Worm (Caenorhabditis elegans) whole organism, L4 larva: ENCODE measurements around the gene aqp-8.

Source experiments
- F10B5.3 ChIP-seq: sonication (generic microtip); optimal IDR thresholded peaks from 2 replicates; lab custom pipeline; 2016; ENCODE audit warnings: mild to moderate bottlenecking, missing genetic modification characterization, missing compliant biosample characterization
- F37D6.2 ChIP-seq: sonication (generic microtip); optimal IDR thresholded peaks from 2 replicates; lab custom pipeline; 2016; ENCODE audit warnings: mild to moderate bottlenecking, missing genetic modification characterization, missing compliant biosample characterization
- F44E2.7 ChIP-seq: fragments of 200-800 bp; sonication (Bioruptor generic); IDR thresholded peaks from 2 replicates; pipeline ENCODE4 v2.1.2; 2022; ENCODE audit warnings: missing genetic modification characterization, missing compliant biosample characterization
- Y75B8A.6 ChIP-seq: fragments of 200-800 bp; sonication (Bioruptor generic); IDR thresholded peaks from 2 replicates; pipeline ENCODE4 v1.3.6; 2022; ENCODE audit warnings: missing genetic modification reagents, missing genetic modification characterization, missing compliant biosample characterization
- ceh-62 ChIP-seq: sonication (generic microtip); optimal IDR thresholded peaks from 2 replicates; lab custom pipeline; 2017; ENCODE audit warnings: missing biosample characterization, missing genetic modification characterization
- ctbp-1 ChIP-seq: fragments of 200-800 bp; sonication (Bioruptor generic); IDR thresholded peaks from 2 replicates; pipeline ENCODE4 v1.3.6; 2022; ENCODE audit warnings: missing genetic modification reagents, missing genetic modification characterization, missing compliant biosample characterization
- daf-12 ChIP-seq: fragments of 150-350 bp; optimal IDR thresholded peaks from 2 replicates; lab custom pipeline; 2014; ENCODE audit warnings: missing biosample characterization, missing genetic modification reagents, missing genetic modification characterization
- daf-16 ChIP-seq, 3 experiments: sonication (generic microtip); optimal IDR thresholded peaks; 2 replicates each; lab custom pipeline; 2016 to 2017; ENCODE audit warnings: missing genetic modification characterization in 3 of 3, missing genetic modification reagents in 3 of 3, mild to moderate bottlenecking in 2 of 3, missing compliant biosample characterization in 2 of 3, missing biosample characterization in 1 of 3, moderate library complexity in 1 of 3
- daf-8 ChIP-seq: fragments of 200-800 bp; sonication (Bioruptor generic); IDR thresholded peaks from 2 replicates; pipeline ENCODE4 v1.3.6; 2022; ENCODE audit warnings: missing genetic modification characterization, missing compliant biosample characterization
- dmd-8 ChIP-seq: fragments of 200-800 bp; sonication (Bioruptor generic); IDR thresholded peaks from 2 replicates; pipeline ENCODE4 v1.3.6; 2022; ENCODE audit warnings: missing genetic modification characterization, missing compliant biosample characterization
- dpl-1 ChIP-seq: fragments of 150-350 bp; optimal IDR thresholded peaks from 2 replicates; lab custom pipeline; 2014; ENCODE audit warnings: missing biosample characterization, missing genetic modification reagents, missing genetic modification characterization
- duxl-1 ChIP-seq: sonication (generic microtip); optimal IDR thresholded peaks from 2 replicates; lab custom pipeline; 2016; ENCODE audit warnings: mild to moderate bottlenecking, missing genetic modification characterization, moderate library complexity, missing compliant biosample characterization; ENCODE audit not compliant: poor library complexity
- dve-1 ChIP-seq: sonication (generic microtip); optimal IDR thresholded peaks from 2 replicates; lab custom pipeline; 2017; ENCODE audit warnings: antibody characterized with exemption, mild to moderate bottlenecking, missing genetic modification characterization, missing compliant biosample characterization; ENCODE audit not compliant: insufficient read depth
- egl-27 ChIP-seq: sonication (generic microtip); optimal IDR thresholded peaks from 3 replicates; lab custom pipeline; 2017; ENCODE audit warnings: missing biosample characterization, missing genetic modification reagents, missing genetic modification characterization
- fos-1 ChIP-seq: fragments of 150-350 bp; optimal IDR thresholded peaks from 2 replicates; lab custom pipeline; 2014; ENCODE audit warnings: missing biosample characterization, missing genetic modification characterization
- hif-1 ChIP-seq, 2 experiments: sonication (generic microtip); optimal IDR thresholded peaks; 2 replicates each; lab custom pipeline; 2016 to 2017; ENCODE audit warnings: missing compliant biosample characterization in 2 of 2, missing genetic modification characterization in 2 of 2, missing genetic modification reagents in 2 of 2, missing genotype in 2 of 2, mild to moderate bottlenecking in 1 of 2
- hlh-11 ChIP-seq: fragments of 200-800 bp; sonication (Bioruptor generic); optimal IDR thresholded peaks from 2 replicates; lab custom pipeline; 2018; ENCODE audit warnings: mild to moderate bottlenecking, missing genetic modification characterization, missing compliant biosample characterization
- hlh-30 ChIP-seq: sonication (generic microtip); optimal IDR thresholded peaks from 2 replicates; lab custom pipeline; 2017; ENCODE audit warnings: antibody characterized with exemption, mild to moderate bottlenecking, missing genetic modification characterization, missing compliant biosample characterization; ENCODE audit not compliant: insufficient read depth
- hmg-1.1 ChIP-seq: fragments of 200-800 bp; sonication (Bioruptor generic); IDR thresholded peaks from 2 replicates; pipeline ENCODE4 v1.3.6; 2022; ENCODE audit warnings: missing genetic modification reagents, missing genetic modification characterization, missing compliant biosample characterization
- lim-7 ChIP-seq: fragments of 200-800 bp; sonication (Bioruptor generic); IDR thresholded peaks from 2 replicates; pipeline ENCODE4 v1.3.6; 2022; ENCODE audit warnings: missing genetic modification characterization, missing compliant biosample characterization
- lin-13 ChIP-seq: fragments of 150-350 bp; optimal IDR thresholded peaks from 2 replicates; lab custom pipeline; 2014; ENCODE audit warnings: missing biosample characterization, missing genetic modification reagents, missing genetic modification characterization
- lin-38 ChIP-seq: fragments of 200-800 bp; sonication (Bioruptor generic); IDR thresholded peaks from 2 replicates; pipeline ENCODE4 v1.3.6; 2022; ENCODE audit warnings: missing genetic modification reagents, missing genetic modification characterization, missing compliant biosample characterization
- lin-39 ChIP-seq: fragments of 150-350 bp; optimal IDR thresholded peaks from 2 replicates; lab custom pipeline; 2014; ENCODE audit warnings: missing biosample characterization, missing genetic modification reagents, missing genetic modification characterization
- lsy-2 ChIP-seq, 2 experiments: fragments of 150-350 bp in 1 of 2; sonication (generic microtip) in 1 of 2; optimal IDR thresholded peaks; 2 replicates each; lab custom pipeline; 2014 to 2017; ENCODE audit warnings: missing biosample characterization in 2 of 2, missing genetic modification characterization in 2 of 2
- madf-9 ChIP-seq: fragments of 200-800 bp; sonication (Bioruptor generic); conservative IDR thresholded peaks from 2 replicates; pipeline ENCODE4 v1.3.6; 2022; ENCODE audit warnings: missing genetic modification reagents, missing genetic modification characterization, missing compliant biosample characterization
- mdl-1 ChIP-seq, 2 experiments: fragments of 150-350 bp in 1 of 2; sonication (generic microtip) in 1 of 2; optimal IDR thresholded peaks; 2 replicates each; lab custom pipeline; 2014 to 2017; ENCODE audit warnings: missing biosample characterization in 2 of 2, missing genetic modification characterization in 2 of 2
- mdt-29 ChIP-seq: fragments of 200-800 bp; sonication (Bioruptor generic); IDR thresholded peaks from 2 replicates; pipeline ENCODE4 v1.3.6; 2022; ENCODE audit warnings: missing genetic modification reagents, missing genetic modification characterization, missing compliant biosample characterization
- mep-1 ChIP-seq: fragments of 150-350 bp; sonication (generic microtip); optimal IDR thresholded peaks from 3 replicates; lab custom pipeline; 2014; ENCODE audit warnings: missing biosample characterization, missing genetic modification characterization
- mes-2 ChIP-seq: sonication (generic microtip); optimal IDR thresholded peaks from 2 replicates; lab custom pipeline; 2016; ENCODE audit warnings: missing genotype, mild to moderate bottlenecking, missing genetic modification characterization, missing compliant biosample characterization; ENCODE audit not compliant: poor library complexity, severe bottlenecking
- mxl-2 ChIP-seq: fragments of 200-800 bp; sonication (Bioruptor generic); conservative IDR thresholded peaks from 2 replicates; pipeline ENCODE4 v1.3.6; 2022; ENCODE audit warnings: missing genetic modification reagents, missing genetic modification characterization, missing compliant biosample characterization
- mxl-3 ChIP-seq: fragments of 200-800 bp; sonication (Bioruptor generic); optimal IDR thresholded peaks from 2 replicates; lab custom pipeline; 2018; ENCODE audit warnings: mild to moderate bottlenecking, missing genetic modification characterization, missing compliant biosample characterization
- nhr-11 ChIP-seq: fragments of 150-350 bp; optimal IDR thresholded peaks from 2 replicates; lab custom pipeline; 2014; ENCODE audit warnings: missing biosample characterization, missing genetic modification characterization
- nhr-28 ChIP-seq: fragments of 150-350 bp; optimal IDR thresholded peaks from 2 replicates; lab custom pipeline; 2014; ENCODE audit warnings: missing biosample characterization, missing genetic modification characterization
- nhr-41 ChIP-seq: fragments of 200-800 bp; sonication (Bioruptor generic); IDR thresholded peaks from 2 replicates; pipeline ENCODE4 v1.3.6; 2022; ENCODE audit warnings: missing genetic modification reagents, missing genetic modification characterization, missing compliant biosample characterization
- nhr-42 ChIP-seq: fragments of 200-800 bp; sonication (Bioruptor generic); IDR thresholded peaks from 2 replicates; pipeline ENCODE4 v1.3.6; 2022; ENCODE audit warnings: missing genetic modification characterization, missing compliant biosample characterization
- nhr-48 ChIP-seq: sonication (generic microtip); optimal IDR thresholded peaks from 2 replicates; lab custom pipeline; 2016; ENCODE audit warnings: mild to moderate bottlenecking, missing genetic modification characterization, missing compliant biosample characterization
- nhr-6 ChIP-seq: fragments of 150-350 bp; optimal IDR thresholded peaks from 2 replicates; lab custom pipeline; 2014; ENCODE audit warnings: missing biosample characterization, missing genetic modification characterization
- nhr-76 ChIP-seq: fragments of 150-350 bp; optimal IDR thresholded peaks from 2 replicates; lab custom pipeline; 2014; ENCODE audit warnings: missing biosample characterization, missing genetic modification characterization
- nhr-77 ChIP-seq: fragments of 150-350 bp; optimal IDR thresholded peaks from 2 replicates; lab custom pipeline; 2014; ENCODE audit warnings: missing biosample characterization, missing genetic modification characterization
- rbr-2 ChIP-seq: sonication (generic microtip); optimal IDR thresholded peaks from 2 replicates; lab custom pipeline; 2016; ENCODE audit warnings: missing genotype, missing genetic modification characterization, missing compliant biosample characterization
- set-16 ChIP-seq: fragments of 200-800 bp; sonication (Bioruptor generic); IDR thresholded peaks from 2 replicates; pipeline ENCODE4 v1.3.6; 2022; ENCODE audit warnings: missing genetic modification reagents, missing genetic modification characterization, missing compliant biosample characterization
- snpc-1.2 ChIP-seq: fragments of 200-800 bp; sonication (Bioruptor generic); IDR thresholded peaks from 2 replicates; pipeline ENCODE4 v1.3.6; 2022; ENCODE audit warnings: missing genetic modification reagents, missing genetic modification characterization, missing compliant biosample characterization
- spr-1 ChIP-seq: sonication (generic microtip); optimal IDR thresholded peaks from 2 replicates; lab custom pipeline; 2016; ENCODE audit warnings: mild to moderate bottlenecking, missing genetic modification characterization, missing compliant biosample characterization
- tag-97 ChIP-seq: fragments of 200-800 bp; sonication (Bioruptor generic); IDR thresholded peaks from 2 replicates; pipeline ENCODE4 v1.3.6; 2022; ENCODE audit warnings: missing genetic modification characterization, missing compliant biosample characterization
- unc-39 ChIP-seq: sonication (generic microtip); optimal IDR thresholded peaks from 2 replicates; lab custom pipeline; 2017; ENCODE audit warnings: missing biosample characterization, missing genetic modification characterization
- unc-62 ChIP-seq, 3 experiments: fragments of 150-350 bp in 1 of 3; sonication (generic microtip); optimal IDR thresholded peaks in 2 of 3; peaks in 1 of 3; 1 replicate in 1 of 3; 2 replicates in 2 of 3; lab custom pipeline; 2014 to 2017; ENCODE audit warnings: missing biosample characterization in 3 of 3, missing genetic modification characterization in 3 of 3, missing genetic modification reagents in 3 of 3, missing genotype in 1 of 3
- zag-1 ChIP-seq: fragments of 150-350 bp; optimal IDR thresholded peaks from 2 replicates; lab custom pipeline; 2014; ENCODE audit warnings: missing biosample characterization, missing genetic modification characterization

Gene aqp-8

ce11 chrX:4700083-4700482 lies 4.7 kb downstream of the aqp-8 start (continued):
- TF ChIP-seq F37D6.2 (no peak), nhr-42 (no peak), spr-1 (tag; lab: Kevin White, UChicago) (no peak), daf-8 (GFP tag; lab: Robert Waterston, UW) (no peak), F44E2.7 (GFP tag; lab: Robert Waterston, UW) (no peak), lin-39 (no peak), ceh-62 (tag; lab: Kevin White, UChicago) (no peak), nhr-76 (no peak), daf-16 (GFP tag; optimal IDR thresholded peaks at IDR 0.05; lab: Kevin White, UChicago) (no peak), daf-16 (tag; optimal IDR thresholded peaks at IDR 0.05; lab: Kevin White, UChicago) (peak; percentile 62), hlh-30 (tag; lab: Kevin White, UChicago) (peak; percentile 23), zag-1 (tag; lab: Kevin White, UChicago) (no peak), nhr-41 (GFP tag; lab: Robert Waterston, UW) (no peak), mdl-1 (tag; optimal IDR thresholded peaks at IDR 0.05; lab: Kevin White, UChicago) (no peak), mep-1 (peak; percentile 8), tag-97 (GFP tag; lab: Robert Waterston, UW) (no peak), snpc-1.2 (GFP tag; lab: Robert Waterston, UW) (no peak), nhr-77 (tag; lab: Kevin White, UChicago) (peak; percentile 72), mxl-3 (GFP tag; lab: Kevin White, UChicago) (no peak), dpl-1 (no peak), madf-9 (GFP tag; lab: Robert Waterston, UW) (no peak), hif-1 (tag; optimal IDR thresholded peaks at IDR 0.05; lab: Kevin White, UChicago) (peak in 1 of 2 experiments; percentile 23), nhr-48 (tag; lab: Kevin White, UChicago) (peak; percentile 57), nhr-6 (tag; lab: Kevin White, UChicago) (no peak), unc-39 (tag; lab: Kevin White, UChicago) (no peak), daf-12 (no peak), unc-62 (GFP tag; optimal IDR thresholded peaks at IDR 0.05 in 1 of 2; lab: Kevin White, UChicago) (peak in 1 of 2 experiments; percentile 92), unc-62 (tag; optimal IDR thresholded peaks at IDR 0.05; lab: Kevin White, UChicago) (no peak), hlh-11 (tag; lab: Kevin White, UChicago) (peak; percentile 67), ctbp-1 (no peak), mxl-2 (GFP tag; lab: Robert Waterston, UW) (no peak), duxl-1 (no peak), dmd-8 (GFP tag; lab: Robert Waterston, UW) (no peak), Y75B8A.6 (GFP tag; lab: Robert Waterston, UW) (no peak), fos-1 (tag; lab: Kevin White, UChicago) (no peak)
- TF ChIP-seq, all 104 proteins: peak for 15

DNA sequence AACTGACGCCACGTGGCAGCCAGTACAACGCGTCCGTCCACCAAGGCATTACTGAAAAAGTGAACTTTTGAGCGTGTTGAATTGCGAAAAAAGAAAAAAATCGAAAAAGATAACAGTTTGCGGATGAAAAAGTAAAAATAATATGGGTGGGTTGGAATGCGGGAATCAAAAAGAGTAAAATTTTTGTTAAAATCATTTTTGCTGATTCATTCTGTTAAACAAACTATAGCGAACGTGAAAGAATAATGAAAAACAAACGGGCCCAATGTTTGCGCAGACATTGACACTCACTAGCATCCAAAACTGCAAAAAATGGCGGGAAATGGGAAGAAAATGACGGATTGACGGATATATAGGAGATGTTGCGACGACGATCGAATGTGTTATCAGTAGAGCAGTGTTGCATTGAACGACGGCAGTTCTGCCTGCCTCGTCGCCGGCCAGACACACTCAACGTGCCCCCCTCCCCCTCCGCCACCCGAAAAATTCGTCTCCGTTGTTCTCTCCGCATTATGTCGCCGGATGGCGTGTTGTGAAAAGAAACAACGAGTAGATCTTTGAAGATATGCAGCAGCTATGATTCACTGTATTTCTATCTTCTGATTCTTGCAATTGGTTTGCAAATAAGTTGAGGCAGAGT lies 5.2 kb downstream of the aqp-8 start, which contains the start of gene hyl-2:
Gene hyl-2, minus strand, starts transcription at position 51 of the 640 bp plus-strand sequence.
- TF ChIP-seq tag-97 (GFP tag; lab: Robert Waterston, UW): 0 out of 2 replicates have a peak, but pooled peaks have one; percentile 35
- peak; percentile 76 for TF ChIP-seq lin-38 (GFP tag; lab: Robert Waterston, UW)
- TF ChIP-seq mes-2: peak; percentile 50
- TF ChIP-seq daf-8 (GFP tag; lab: Robert Waterston, UW): no peak
- no peak for TF ChIP-seq F10B5.3
- peak; percentile 32 for TF ChIP-seq rbr-2 (tag; lab: Kevin White, UChicago)
- no peak for TF ChIP-seq dve-1 (tag; lab: Kevin White, UChicago)
- peak in 1 of 2 experiments; percentile 82 for TF ChIP-seq unc-62 (GFP tag; optimal IDR thresholded peaks at IDR 0.05 in 1 of 2; lab: Kevin White, UChicago)
- TF ChIP-seq unc-62 (tag; optimal IDR thresholded peaks at IDR 0.05; lab: Kevin White, UChicago): no peak
- no peak for TF ChIP-seq dmd-8 (GFP tag; lab: Robert Waterston, UW)
- TF ChIP-seq ctbp-1: peak; percentile 55; the same call in 1 of the 2 replicates
- TF ChIP-seq lim-7 (GFP tag; lab: Robert Waterston, UW): 0 out of 2 replicates have a peak, but pooled peaks have one; percentile 39
- TF ChIP-seq nhr-11 (tag; lab: Kevin White, UChicago): peak; percentile 10
- TF ChIP-seq lin-13: peak; percentile 7
- TF ChIP-seq mdt-29: 0 out of 2 replicates have a peak, but pooled peaks have one; percentile 38
- TF ChIP-seq mdl-1 (tag; optimal IDR thresholded peaks at IDR 0.05; lab: Kevin White, UChicago): peak in 1 of 2 experiments; percentile 35
- peak; percentile 5 for TF ChIP-seq nhr-28 (tag; lab: Kevin White, UChicago)
- no peak for TF ChIP-seq egl-27 (tag; lab: Kevin White, UChicago)
- peak; percentile 32 for TF ChIP-seq mep-1
- TF ChIP-seq nhr-42: no peak
- peak in 1 of 2 experiments; percentile 54 for TF ChIP-seq lsy-2 (tag; optimal IDR thresholded peaks at IDR 0.05; lab: Kevin White, UChicago)
- TF ChIP-seq mxl-3 (GFP tag; lab: Kevin White, UChicago): peak; percentile 93
- TF ChIP-seq set-16 (GFP tag; lab: Robert Waterston, UW): peak; percentile 51; the same call in 1 of the 2 replicates
- peak; percentile 30; the same call in 1 of the 2 replicates for TF ChIP-seq hmg-1.1 (GFP tag; lab: Robert Waterston, UW)
